Worm (Caenorhabditis elegans): ENCODE results near the gene D1005.2.

DNA sequence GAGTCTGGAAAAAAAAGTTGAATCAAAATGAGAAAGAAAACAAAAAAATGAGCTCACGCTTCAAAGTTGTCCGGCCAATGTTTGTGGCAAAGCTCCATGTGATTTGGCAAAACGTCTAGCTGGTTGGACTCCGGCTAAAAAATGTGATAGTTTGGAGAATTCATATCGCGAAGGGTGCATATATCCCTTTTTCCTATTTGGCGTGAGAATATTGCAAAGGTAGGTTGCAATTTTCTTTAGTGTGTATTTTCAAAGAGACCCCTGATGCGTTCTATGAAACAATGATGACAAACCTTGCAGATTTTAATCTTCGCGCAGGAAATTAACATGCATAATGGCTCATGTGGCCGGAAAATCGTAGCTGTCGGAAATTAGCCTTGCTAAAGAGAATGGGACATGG is 33.4 kb downstream of the D1005.2 start:
- TF ChIP-seq pha-4 (tag; optimal IDR thresholded peaks at IDR 0.05) (no peak), lsy-2 (tag; optimal IDR thresholded peaks at IDR 0.05) (no peak), elt-1 (tag; optimal IDR thresholded peaks at IDR 0.05; ENCODE audit: borderline replicate concordance, insufficient read depth) (no peak), unc-62 (GFP tag; optimal IDR thresholded peaks at IDR 0.05) (no peak), ceh-83 (GFP tag; optimal IDR thresholded peaks at IDR 0.05) (no peak), nhr-12 (tag; optimal IDR thresholded peaks at IDR 0.05) (no peak), nhr-237 (tag; optimal IDR thresholded peaks at IDR 0.05) (no peak)
